Fruit fly (Drosophila melanogaster): ENCODE results near the gene Tpi.
A peak's percentile ranks its signal among the peaks of the same experiment; 100 is the strongest.

The Tpi gene

dm6 chr3R:30092700-30093044 lies 41.7 kb downstream of the Tpi start (continued):
- peak; percentile 51 for TF ChIP-seq CG11696 (GFP tag; IDR thresholded peaks at IDR 0.05)
- TF ChIP-seq ara (GFP tag; IDR thresholded peaks at IDR 0.05) = peak; percentile 85
- TF ChIP-seq pb (GFP tag; optimal IDR thresholded peaks at IDR 0.05) = peak; percentile 86
- TF ChIP-seq lmd (GFP tag; IDR thresholded peaks at IDR 0.05) = peak; percentile 90
- TF ChIP-seq cas (GFP tag; IDR thresholded peaks at IDR 0.05) = peak; percentile 76
- peak; percentile 48 for TF ChIP-seq CG4617 (GFP tag; optimal IDR thresholded peaks at IDR 0.05; ENCODE audit: borderline replicate concordance)
- peak; percentile 81 for TF ChIP-seq CG32767 (GFP tag; IDR thresholded peaks at IDR 0.05)
- peak; percentile 58 for TF ChIP-seq Nf-YB (GFP tag; optimal IDR thresholded peaks at IDR 0.05)
- 0 out of 3 replicates have a peak, but pooled peaks have one; percentile 65 for TF ChIP-seq C15 (GFP tag; IDR thresholded peaks at IDR 0.05)
- peak; percentile 90 for TF ChIP-seq lilli (GFP tag; optimal IDR thresholded peaks at IDR 0.05)
- peak; percentile 83 for TF ChIP-seq Dip3 (GFP tag; optimal IDR thresholded peaks at IDR 0.05)
- TF ChIP-seq Lpt (GFP tag; optimal IDR thresholded peaks at IDR 0.05) = no peak
- peak; percentile 63 for TF ChIP-seq bowl (GFP tag; IDR thresholded peaks at IDR 0.05)
- peak; percentile 83 for TF ChIP-seq repo (GFP tag; optimal IDR thresholded peaks at IDR 0.05)
- TF ChIP-seq CHES-1-like (GFP tag; optimal IDR thresholded peaks at IDR 0.05) = peak; percentile 89
- peak; percentile 70 for TF ChIP-seq Hand (GFP tag; optimal IDR thresholded peaks at IDR 0.05)
- TF ChIP-seq NC2β (GFP tag; optimal IDR thresholded peaks at IDR 0.05) = peak; percentile 81
- peak; percentile 85 for TF ChIP-seq fd96Cb (tag; optimal IDR thresholded peaks at IDR 0.05)
- TF ChIP-seq CG3065 (GFP tag; optimal IDR thresholded peaks at IDR 0.05) = peak; percentile 29
- TF ChIP-seq CG32532 (GFP tag; IDR thresholded peaks at IDR 0.05) = peak; percentile 91
- TF ChIP-seq wek (GFP tag; optimal IDR thresholded peaks at IDR 0.05) = peak; percentile 52
- TF ChIP-seq gcm2 (GFP tag; optimal IDR thresholded peaks at IDR 0.05) = peak; percentile 60
- TF ChIP-seq CG4360 (GFP tag; IDR thresholded peaks at IDR 0.05) = peak; percentile 36; the same call in 1 of the 2 replicates
- TF ChIP-seq dan (GFP tag; IDR thresholded peaks at IDR 0.05) = no peak
- peak; percentile 59 for TF ChIP-seq CG2202 (tag; optimal IDR thresholded peaks at IDR 0.05)
- no peak for TF ChIP-seq mld (GFP tag; IDR thresholded peaks at IDR 0.05; ENCODE audit: partially characterized antibody)
- peak; percentile 86 for TF ChIP-seq grau (tag; optimal IDR thresholded peaks at IDR 0.05)
- TF ChIP-seq HLH3B (GFP tag; IDR thresholded peaks at IDR 0.05) = peak; percentile 88
- peak; percentile 74 for TF ChIP-seq Mad (GFP tag; optimal IDR thresholded peaks at IDR 0.05)
- peak; percentile 55 for TF ChIP-seq CG6654 (GFP tag; optimal IDR thresholded peaks at IDR 0.05)
- TF ChIP-seq tx (GFP tag; optimal IDR thresholded peaks at IDR 0.05) = peak; percentile 83
- TF ChIP-seq hkb (optimal IDR thresholded peaks at IDR 0.05) = no peak
- peak; percentile 92 for TF ChIP-seq hkb (GFP tag; IDR thresholded peaks at IDR 0.05)
- TF ChIP-seq CG12299 (tag; optimal IDR thresholded peaks at IDR 0.05) = peak; percentile 81
- no peak for TF ChIP-seq tna (GFP tag; IDR thresholded peaks at IDR 0.05; ENCODE audit: partially characterized antibody)
- peak; percentile 61 for TF ChIP-seq twi (tag; optimal IDR thresholded peaks at IDR 0.05)
- peak; percentile 7 for TF ChIP-seq CG10431 (GFP tag; optimal IDR thresholded peaks at IDR 0.05)
- peak; percentile 83 for TF ChIP-seq CG10979 (tag; optimal IDR thresholded peaks at IDR 0.05)
- TF ChIP-seq odd (GFP tag; optimal IDR thresholded peaks at IDR 0.05) = peak; percentile 68
- TF ChIP-seq CG4854 (GFP tag; optimal IDR thresholded peaks at IDR 0.05) = peak; percentile 74
- TF ChIP-seq Doc3 (GFP tag; IDR thresholded peaks at IDR 0.05; ENCODE audit: partially characterized antibody) = no peak
- TF ChIP-seq pfk (GFP tag; optimal IDR thresholded peaks at IDR 0.05) = no peak
- peak; percentile 89 for TF ChIP-seq CG7839 (tag; optimal IDR thresholded peaks at IDR 0.05)
- peak; percentile 69 for TF ChIP-seq kay (GFP tag; optimal IDR thresholded peaks at IDR 0.05)
- TF ChIP-seq ssp (GFP tag; IDR thresholded peaks at IDR 0.05) = peak; percentile 76
- peak; percentile 54 for TF ChIP-seq CG7928 (GFP tag; optimal IDR thresholded peaks at IDR 0.05)
- TF ChIP-seq CG13624 (GFP tag; optimal IDR thresholded peaks at IDR 0.05) = peak; percentile 89
- peak; percentile 71 for TF ChIP-seq CG4820 (GFP tag; optimal IDR thresholded peaks at IDR 0.05)
- peak; percentile 91 for TF ChIP-seq row (GFP tag; IDR thresholded peaks at IDR 0.05)
- peak; percentile 85 for TF ChIP-seq CG8924 (tag; optimal IDR thresholded peaks at IDR 0.05)
- TF ChIP-seq nom (GFP tag; optimal IDR thresholded peaks at IDR 0.05) = no peak
- peak; percentile 90 for TF ChIP-seq gce (GFP tag; IDR thresholded peaks at IDR 0.05)
